Fruit fly (Drosophila melanogaster) whole organism, embryonic: Measurements from ENCODE around the gene ATPsynB.

Source experiments
- CG11456 ChIP-seq: fragments of 200-800 bp; sonication (Bioruptor generic); IDR thresholded peaks from 3 replicates; pipeline ENCODE4 v1.3.6; 2022; ENCODE audit warnings: missing biosample characterization, missing genetic modification characterization
- CG11695 ChIP-seq: fragments of 200-800 bp; sonication (Bioruptor generic); IDR thresholded peaks from 3 replicates; pipeline ENCODE4 v1.3.6; 2022; ENCODE audit warnings: missing biosample characterization, missing genetic modification characterization
- CG12942 ChIP-seq: fragments of 200-800 bp; sonication (Bioruptor generic); optimal IDR thresholded peaks from 3 replicates; lab custom pipeline; 2016; ENCODE audit warnings: missing biosample characterization, missing genetic modification characterization
- CG15601 ChIP-seq: fragments of 200-800 bp; sonication (Bioruptor generic); optimal IDR thresholded peaks from 3 replicates; lab custom pipeline; 2019; ENCODE audit warnings: missing biosample characterization, mild to moderate bottlenecking, missing genetic modification characterization, moderate library complexity
- CG34224 ChIP-seq: fragments of 200-800 bp; sonication (Bioruptor generic); IDR thresholded peaks from 3 replicates; pipeline ENCODE4 v1.3.6; 2022; ENCODE audit warnings: missing biosample characterization, missing genetic modification characterization; ENCODE audit not compliant: partially characterized antibody
- CG6654 ChIP-seq: fragments of 200-800 bp; sonication (Bioruptor generic); optimal IDR thresholded peaks from 2 replicates; lab custom pipeline; 2017; ENCODE audit warnings: missing biosample characterization, mild to moderate bottlenecking, missing genetic modification characterization
- CG7372 ChIP-seq: fragments of 200-800 bp; sonication (Bioruptor generic); IDR thresholded peaks from 2 replicates; pipeline ENCODE4 v1.3.6; 2022; ENCODE audit warnings: missing biosample characterization, missing genetic modification characterization
- CkIIα-i1 ChIP-seq: fragments of 200-800 bp; sonication (Bioruptor generic); IDR thresholded peaks from 2 replicates; pipeline ENCODE4 v1.3.6; 2022; ENCODE audit warnings: missing biosample characterization, missing genetic modification characterization
- Hey ChIP-seq: fragments of 200-800 bp; sonication (Bioruptor generic); optimal IDR thresholded peaks from 3 replicates; lab custom pipeline; 2018; ENCODE audit warnings: missing biosample characterization, mild to moderate bottlenecking, missing genetic modification characterization
- mld ChIP-seq: fragments of 200-800 bp; sonication (Bioruptor generic); IDR thresholded peaks from 3 replicates; pipeline ENCODE4 v1.3.6; 2022; ENCODE audit warnings: missing biosample characterization, missing genetic modification characterization; ENCODE audit not compliant: partially characterized antibody
- slp2 ChIP-seq: fragments of 200-800 bp; sonication (Bioruptor generic); optimal IDR thresholded peaks from 2 replicates; lab custom pipeline; 2016; ENCODE audit warnings: missing biosample characterization, missing genetic modification characterization

DNA sequence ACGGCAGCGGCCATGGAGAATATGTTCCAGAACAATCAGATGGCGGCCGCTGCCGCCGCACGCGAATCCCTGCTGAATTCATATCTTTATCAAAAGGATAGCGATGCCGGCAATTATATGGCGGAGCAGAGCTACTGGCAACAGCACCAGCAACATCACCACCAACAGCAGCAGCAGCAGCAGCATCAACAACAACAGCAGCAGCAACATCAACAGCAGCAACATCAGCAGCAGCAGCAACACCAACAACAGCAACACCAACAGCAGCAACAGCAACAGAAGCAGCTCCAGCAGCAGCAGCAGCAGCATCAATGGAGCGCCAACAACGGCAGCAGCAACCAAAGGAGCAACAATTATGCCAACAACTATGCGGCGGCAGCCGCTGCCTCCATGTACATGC lies 21.0 kb upstream of the ATPsynB start:
- TF ChIP-seq mld (GFP tag; lab: Robert Waterston, UW) (no peak), CG11695 (GFP tag; lab: Robert Waterston, UW) (no peak), CG11456 (no peak), CG12942 (GFP tag; lab: Kevin White, UChicago) (no peak), CG6654 (GFP tag; lab: Kevin White, UChicago) (no peak), CG34224 (no peak), CG15601 (tag; lab: Kevin White, UChicago) (no peak), CG7372 (GFP tag; lab: Robert Waterston, UW) (no peak), CkIIα-i1 (GFP tag; lab: Robert Waterston, UW) (no peak), Hey (no peak), slp2 (GFP tag; lab: Kevin White, UChicago) (no peak)
